Fruit fly (Drosophila melanogaster) whole organism, pupa: Measurements from ENCODE around the gene Mks1.

Experiments used
- CG13204 ChIP-seq: fragments of 200-800 bp; sonication (Bioruptor generic); optimal IDR thresholded peaks from 2 replicates; lab custom pipeline; 2018; ENCODE audit warnings: missing biosample characterization, mild to moderate bottlenecking, missing genetic modification characterization, moderate library complexity
- CG17806 ChIP-seq: fragments of 200-800 bp; sonication (Bioruptor generic); optimal IDR thresholded peaks from 2 replicates; lab custom pipeline; 2018; ENCODE audit warnings: missing biosample characterization, mild to moderate bottlenecking, missing genetic modification characterization, moderate library complexity
- CG4496 ChIP-seq: fragments of 200-800 bp; sonication (Bioruptor generic); IDR thresholded peaks from 3 replicates; pipeline ENCODE4 v1.3.6; 2022; ENCODE audit warnings: missing biosample characterization, missing genetic modification characterization
- CG8159 ChIP-seq: fragments of 200-800 bp; sonication (Bioruptor generic); optimal IDR thresholded peaks from 3 replicates; lab custom pipeline; 2018; ENCODE audit warnings: missing biosample characterization, mild to moderate bottlenecking, missing genetic modification characterization, moderate library complexity
- CG9948 ChIP-seq: fragments of 200-800 bp; sonication (Bioruptor generic); optimal IDR thresholded peaks from 2 replicates; lab custom pipeline; 2018; ENCODE audit warnings: missing biosample characterization, mild to moderate bottlenecking, missing genetic modification characterization, moderate library complexity
- EcR ChIP-seq: fragments of 200-800 bp; sonication (Bioruptor generic); optimal IDR thresholded peaks from 3 replicates; lab custom pipeline; 2019; ENCODE audit warnings: missing biosample characterization, missing genetic modification characterization, mild to moderate bottlenecking, moderate library complexity, missing genetic modification reagents
- Pif1A ChIP-seq: fragments of 200-800 bp; sonication (Bioruptor generic); optimal IDR thresholded peaks from 3 replicates; lab custom pipeline; 2016; ENCODE audit warnings: missing biosample characterization, missing genetic modification characterization
- Snoo ChIP-seq: fragments of 200-800 bp; sonication (Bioruptor generic); optimal IDR thresholded peaks from 3 replicates; lab custom pipeline; 2017; ENCODE audit warnings: missing biosample characterization, mild to moderate bottlenecking, missing genetic modification characterization, inconsistent platforms
- rn ChIP-seq: fragments of 200-800 bp; sonication (Bioruptor generic); IDR thresholded peaks from 2 replicates; pipeline ENCODE4 v1.3.6; 2022; ENCODE audit warnings: missing biosample characterization, missing genetic modification characterization

DNA sequence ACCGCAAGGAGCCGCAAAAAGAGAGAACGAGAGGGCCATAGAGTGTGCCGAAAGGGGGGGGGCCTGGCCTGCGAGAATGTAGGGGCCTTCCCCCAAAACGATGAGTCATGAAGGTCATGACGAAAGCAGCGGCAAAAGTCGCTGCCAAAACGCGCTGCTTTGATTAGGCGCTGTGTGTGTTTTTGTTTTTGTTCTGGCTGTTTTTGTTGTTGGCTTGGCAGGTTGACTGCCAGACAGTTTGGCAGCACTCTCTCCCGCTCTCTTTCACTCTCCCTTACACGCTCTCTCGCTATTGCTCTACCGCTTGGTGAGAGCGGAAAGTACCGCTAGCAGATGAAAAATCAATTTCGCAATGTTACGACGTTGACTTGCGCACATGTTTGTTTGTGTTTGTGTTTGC, 49.7 kb upstream of the Mks1 start:
- TF ChIP-seq CG8159 (tag; lab: Kevin White, UChicago) (no peak), CG4496 (GFP tag; lab: Robert Waterston, UW) (no peak), Pif1A (GFP tag; lab: Kevin White, UChicago) (no peak), CG9948 (tag; lab: Kevin White, UChicago) (no peak), EcR (no peak), CG13204 (no peak), Snoo (no peak), CG17806 (no peak), rn (GFP tag; lab: Robert Waterston, UW) (no peak)
